Worm (Caenorhabditis elegans): ENCODE results near the gene F19G12.4.
"Not testable (repeated sequence)": the region's sequence is repeated elsewhere in the genome, so short reads cannot be mapped to it uniquely, and the experiment has no call there.

F19G12.4 gene

DNA sequence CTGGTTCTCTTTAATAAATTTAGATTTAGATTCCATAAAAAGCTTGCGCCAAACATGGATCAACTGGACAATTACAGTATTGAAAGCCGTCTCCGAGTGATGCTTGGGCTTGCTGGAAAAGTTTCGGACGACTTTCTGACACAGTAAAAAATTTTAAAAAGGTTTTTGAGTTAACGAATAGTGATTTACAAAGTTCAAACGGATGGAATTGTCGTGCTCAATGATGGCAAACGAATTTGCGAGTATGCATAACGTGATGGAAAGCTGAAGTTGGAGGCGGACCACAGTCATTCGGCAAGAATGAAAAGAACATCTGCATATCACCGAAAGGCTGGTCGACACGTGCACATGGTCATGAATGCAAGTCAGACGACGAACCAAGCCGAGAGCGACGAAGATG is 13.1 kb upstream of the F19G12.4 start, which contains the start of gene ZK402.1:
ZK402.1 (plus strand) TSS at position 301 of the 400 bp plus-strand sequence.
- TF ChIP-seq R02D3.7, mep-1, ceh-62 (tag; optimal IDR thresholded peaks at IDR 0.05): not testable (repeated sequence)

DNA sequence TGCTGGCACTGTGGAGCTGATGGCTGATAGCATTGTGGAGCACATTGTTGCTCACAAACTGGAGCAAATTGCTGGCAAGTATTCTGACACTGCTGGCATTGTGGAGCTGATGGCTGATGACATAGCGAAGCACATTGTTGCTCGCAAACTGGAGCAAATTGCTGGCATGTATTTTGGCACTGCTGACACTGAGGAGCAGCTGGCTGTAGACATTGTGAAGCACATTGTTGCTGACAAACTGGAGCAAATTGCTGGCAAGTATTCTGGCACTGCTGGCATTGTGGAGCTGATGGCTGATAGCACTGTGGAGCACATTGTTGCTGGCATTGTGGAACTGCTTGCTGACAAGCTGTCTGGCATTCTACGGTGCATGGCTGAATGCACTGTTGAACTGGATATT is 7.9 kb upstream of the F19G12.4 start:
- no peak for TF ChIP-seq pqm-1 (tag; optimal IDR thresholded peaks at IDR 0.05)
- no peak for TF ChIP-seq saeg-2 (GFP tag; IDR thresholded peaks at IDR 0.05)
- TF ChIP-seq tag-97 (GFP tag; IDR thresholded peaks at IDR 0.05): no peak
- no peak for TF ChIP-seq nhr-25 (tag; optimal IDR thresholded peaks at IDR 0.05; ENCODE audit: borderline replicate concordance, insufficient read depth)
- no peak for TF ChIP-seq hmg-1.1 (GFP tag; IDR thresholded peaks at IDR 0.05)
- TF ChIP-seq aha-1 (tag): peak; percentile 91

DNA sequence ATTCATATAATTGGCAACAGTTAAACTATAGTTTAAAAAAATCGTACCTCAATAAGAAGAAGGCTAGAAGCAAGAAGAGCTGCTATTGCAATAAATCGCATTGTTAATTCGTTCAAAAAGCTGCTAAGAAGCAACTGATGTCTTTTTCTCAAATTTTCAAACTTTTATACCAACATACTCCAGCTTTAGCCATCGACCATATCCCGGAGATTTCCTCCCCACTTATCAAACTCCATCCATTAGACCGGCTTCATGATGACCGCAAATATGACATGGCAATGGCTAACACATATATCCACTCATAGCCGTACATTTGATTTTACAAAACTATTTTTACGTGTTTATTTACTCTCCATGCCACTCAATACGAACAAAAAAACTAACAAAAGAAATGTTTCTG is 6.6 kb upstream of the F19G12.4 start, which contains the start of gene abu-2:
abu-2 (minus strand) TSS at position 101 of the 400 bp plus-strand sequence.
- no peak for TF ChIP-seq nhr-11 (tag; optimal IDR thresholded peaks at IDR 0.05)

DNA sequence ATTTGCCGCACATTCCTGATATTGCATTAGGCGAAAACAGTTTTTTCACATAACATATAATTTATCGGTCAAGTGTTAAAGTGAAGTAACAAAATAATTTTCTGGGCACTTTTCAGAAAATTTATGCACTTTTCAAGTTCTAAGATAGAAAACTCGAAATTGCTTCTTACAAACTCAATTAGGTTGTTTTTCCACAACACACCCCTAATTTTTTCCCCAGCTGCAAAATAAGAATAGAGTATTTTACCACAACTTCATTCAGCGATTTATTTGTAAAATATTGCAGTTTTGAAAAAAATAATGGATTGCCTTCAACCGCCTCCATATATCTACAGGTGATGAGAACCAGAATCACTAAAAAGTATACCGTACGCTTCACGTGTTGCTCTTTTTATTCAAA is 4.3 kb upstream of the F19G12.4 start, which contains the start of gene srh-19:
srh-19 (plus strand) TSS at position 301 of the 400 bp plus-strand sequence.
- TF ChIP-seq unc-62 (GFP tag; optimal IDR thresholded peaks at IDR 0.05 in 1 of 2) (peak in 1 of 2 experiments; percentile 38), unc-62 (tag; optimal IDR thresholded peaks at IDR 0.05) (no peak), ceh-62 (tag; optimal IDR thresholded peaks at IDR 0.05) (no peak)

DNA sequence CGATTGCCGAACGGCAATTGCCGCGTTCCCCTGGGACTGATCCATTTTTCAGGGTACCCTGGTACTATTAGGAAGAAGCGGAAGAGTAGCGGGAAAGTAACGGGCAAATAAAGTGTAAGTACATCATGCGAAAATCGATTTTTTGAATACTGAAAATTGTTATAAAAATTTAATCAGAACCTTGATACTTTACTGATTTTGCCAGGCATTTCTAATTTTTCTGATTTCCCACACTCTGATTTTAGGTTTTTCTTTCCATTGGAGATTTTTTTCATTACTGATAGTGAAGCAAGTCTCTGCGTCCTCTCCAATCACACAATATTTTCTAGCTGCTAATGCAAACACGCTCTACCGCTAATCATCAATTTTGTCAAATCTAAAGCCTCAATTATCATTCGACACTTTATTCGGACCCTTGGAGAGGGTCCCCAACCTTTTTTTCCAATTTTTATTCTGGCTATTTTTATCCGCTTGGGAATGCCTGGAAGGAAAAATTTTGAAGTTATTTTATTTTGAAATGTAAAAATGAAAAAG is 2.1 kb downstream of the F19G12.4 start, which contains the start of gene F19G12.9:
F19G12.9 (plus strand) TSS at position 51 of the 534 bp plus-strand sequence.
- no peak for TF ChIP-seq unc-39 (tag; optimal IDR thresholded peaks at IDR 0.05)
- TF ChIP-seq ceh-32 (tag; optimal IDR thresholded peaks at IDR 0.05; ENCODE audit: poor library complexity): no peak
- TF ChIP-seq tra-1 (GFP tag; IDR thresholded peaks at IDR 0.05): no peak
- peak; percentile 89 for TF ChIP-seq lin-38 (GFP tag; IDR thresholded peaks at IDR 0.05)

DNA sequence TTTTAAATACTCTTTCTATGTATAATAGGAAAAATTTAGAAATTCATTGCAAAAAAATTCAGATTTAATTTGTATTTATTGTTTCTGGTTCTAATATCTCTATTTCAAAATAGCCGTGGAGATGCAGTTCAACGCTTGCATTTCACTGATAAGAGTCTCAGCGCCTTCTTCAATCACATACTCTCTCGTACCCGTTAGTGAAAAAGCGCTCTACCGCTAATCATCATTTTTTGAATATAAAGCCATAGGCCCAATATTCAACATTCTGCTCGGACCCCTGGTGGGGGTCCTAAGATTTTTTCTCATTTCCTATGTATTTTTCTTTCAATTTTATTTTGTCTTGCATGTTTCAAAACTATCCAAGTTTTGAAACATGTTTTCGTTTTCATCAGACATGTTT is 3.4 kb downstream of the F19G12.4 start:
- TF ChIP-seq dve-1 (tag; optimal IDR thresholded peaks at IDR 0.05; ENCODE audit: insufficient read depth) (peak; percentile 28), fos-1 (tag; optimal IDR thresholded peaks at IDR 0.05) (no peak), lin-38 (GFP tag; IDR thresholded peaks at IDR 0.05) (peak; percentile 55), ceh-32 (tag; optimal IDR thresholded peaks at IDR 0.05; ENCODE audit: poor library complexity) (no peak), ctbp-1 (GFP tag; IDR thresholded peaks at IDR 0.05) (no peak), F44E2.7 (GFP tag; IDR thresholded peaks at IDR 0.05) (no peak), daf-16 (GFP tag; optimal IDR thresholded peaks at IDR 0.05) (no peak), daf-16 (tag; optimal IDR thresholded peaks at IDR 0.05) (peak; percentile 3)

DNA sequence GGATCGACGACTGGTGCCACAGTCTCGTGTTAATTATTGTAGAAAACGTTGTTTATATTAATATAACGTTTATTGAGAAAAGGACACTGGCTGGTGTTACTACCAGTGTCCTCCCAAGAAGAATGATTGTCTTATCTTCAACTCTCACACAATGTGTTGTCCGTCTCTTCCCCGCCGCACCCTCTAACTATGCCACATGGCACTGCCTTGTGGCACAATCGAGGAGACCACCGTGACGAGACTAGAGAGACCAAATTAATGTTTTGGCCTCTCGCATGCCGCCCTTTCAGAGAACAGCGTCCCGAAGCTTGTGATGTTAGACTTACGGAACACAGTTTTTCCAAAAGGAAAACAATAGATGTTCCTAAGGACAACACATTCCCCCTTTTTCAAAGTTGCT is 5.1 kb downstream of the F19G12.4 start:
- TF ChIP-seq lin-38 (GFP tag; IDR thresholded peaks at IDR 0.05) (peak; percentile 27; the same call in 1 of the 2 replicates), dmd-6 (GFP tag; IDR thresholded peaks at IDR 0.05) (peak; percentile 50), hlh-11 (tag; optimal IDR thresholded peaks at IDR 0.05) (peak; percentile 30), daf-16 (tag; optimal IDR thresholded peaks at IDR 0.05) (peak; percentile 17), nhr-28 (tag; optimal IDR thresholded peaks at IDR 0.05) (peak; percentile 21), mxl-3 (GFP tag; optimal IDR thresholded peaks at IDR 0.05) (peak; percentile 49), tra-1 (GFP tag; IDR thresholded peaks at IDR 0.05) (0 out of 2 replicates have a peak, but pooled peaks have one; percentile 50), hlh-30 (tag; optimal IDR thresholded peaks at IDR 0.05; ENCODE audit: insufficient read depth) (peak; percentile 32), hmg-1.1 (GFP tag; IDR thresholded peaks at IDR 0.05) (0 out of 2 replicates have a peak, but pooled peaks have one; percentile 19)
- TF ChIP-seq daf-16 (GFP tag; optimal IDR thresholded peaks at IDR 0.05): not testable (repeated sequence)
